Worm (Caenorhabditis elegans) whole organism, L3 larva: ENCODE results near the gene ZK686.2.

Source experiments
- ZK546.5 ChIP-seq: sonication (generic microtip); optimal IDR thresholded peaks from 2 replicates; lab custom pipeline; 2017; ENCODE audit warnings: missing biosample characterization, missing genetic modification characterization
- pha-4 ChIP-seq: fragments of 150-350 bp; optimal IDR thresholded peaks from 2 replicates; lab custom pipeline; 2014; ENCODE audit warnings: missing biosample characterization, missing genetic modification reagents, missing genetic modification characterization
- ztf-11 ChIP-seq: fragments of 150-350 bp; optimal IDR thresholded peaks from 2 replicates; lab custom pipeline; 2014; ENCODE audit warnings: missing biosample characterization, missing genetic modification characterization

DNA sequence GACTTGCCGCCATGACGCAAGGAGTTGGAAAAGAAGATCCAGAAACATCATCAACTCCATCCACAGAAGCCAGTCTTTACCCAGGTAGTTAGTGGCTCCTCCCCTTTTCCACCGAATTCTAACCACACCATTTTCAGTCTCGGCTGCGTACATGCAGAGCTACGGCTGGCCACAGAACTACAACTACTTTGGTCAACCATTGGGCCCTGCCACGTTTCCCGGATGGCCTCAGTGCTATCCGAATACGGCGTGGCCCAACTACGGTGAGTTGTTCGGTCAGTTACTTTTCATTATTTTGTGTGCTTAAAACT, 49.2 kb upstream of the ZK686.2 start:
- no peak for TF ChIP-seq ZK546.5
- no peak for TF ChIP-seq ztf-11 (tag; lab: Kevin White, UChicago)
- no peak for TF ChIP-seq pha-4 (tag; lab: Kevin White, UChicago)
